Worm (Caenorhabditis elegans) whole organism, midembryonic: Measurements from ENCODE around the gene srw-31.

ENCODE experiments used
- T22C8.4 ChIP-seq: fragments of 200-800 bp; sonication (Bioruptor generic); IDR thresholded peaks from 2 replicates; pipeline ENCODE4 v1.3.6; 2022; ENCODE audit warnings: missing genetic modification characterization, missing compliant biosample characterization
- cog-1 ChIP-seq: sonication (generic microtip); optimal IDR thresholded peaks from 2 replicates; lab custom pipeline; 2016; ENCODE audit warnings: missing genetic modification characterization, missing compliant biosample characterization
- flt-1 ChIP-seq: fragments of 200-800 bp; sonication (Bioruptor generic); IDR thresholded peaks from 2 replicates; pipeline ENCODE4 v1.3.6; 2022; ENCODE audit warnings: missing genetic modification characterization, missing compliant biosample characterization
- klf-2 ChIP-seq: fragments of 200-800 bp; sonication (Bioruptor generic); conservative IDR thresholded peaks from 2 replicates; pipeline ENCODE4 v1.3.6; 2022; ENCODE audit warnings: missing genetic modification reagents, missing genetic modification characterization, missing compliant biosample characterization
- med-1 ChIP-seq: sonication (generic microtip); optimal IDR thresholded peaks from 2 replicates; lab custom pipeline; 2017; ENCODE audit warnings: missing genetic modification characterization, mild to moderate bottlenecking, missing compliant biosample characterization, antibody characterized with exemption, missing genetic modification reagents; ENCODE audit not compliant: insufficient read depth
- ref-1 ChIP-seq: fragments of 200-800 bp; sonication (Bioruptor generic); conservative IDR thresholded peaks from 2 replicates; pipeline ENCODE4 v1.3.6; 2022; ENCODE audit warnings: missing genetic modification reagents, missing genetic modification characterization, missing compliant biosample characterization
- tab-1 ChIP-seq: fragments of 200-800 bp; sonication (Bioruptor generic); IDR thresholded peaks from 2 replicates; pipeline ENCODE4 v1.3.6; 2022; ENCODE audit warnings: missing genetic modification characterization, missing compliant biosample characterization
- ztf-23 ChIP-seq: fragments of 200-800 bp; sonication (Bioruptor generic); IDR thresholded peaks from 2 replicates; pipeline ENCODE4 v1.3.6; 2022; ENCODE audit warnings: missing genetic modification reagents, missing genetic modification characterization, missing compliant biosample characterization
- ztf-29 ChIP-seq: fragments of 200-800 bp; sonication (Bioruptor generic); IDR thresholded peaks from 2 replicates; pipeline ENCODE4 v1.3.6; 2022; ENCODE audit warnings: missing genetic modification reagents, missing genetic modification characterization, missing compliant biosample characterization

DNA sequence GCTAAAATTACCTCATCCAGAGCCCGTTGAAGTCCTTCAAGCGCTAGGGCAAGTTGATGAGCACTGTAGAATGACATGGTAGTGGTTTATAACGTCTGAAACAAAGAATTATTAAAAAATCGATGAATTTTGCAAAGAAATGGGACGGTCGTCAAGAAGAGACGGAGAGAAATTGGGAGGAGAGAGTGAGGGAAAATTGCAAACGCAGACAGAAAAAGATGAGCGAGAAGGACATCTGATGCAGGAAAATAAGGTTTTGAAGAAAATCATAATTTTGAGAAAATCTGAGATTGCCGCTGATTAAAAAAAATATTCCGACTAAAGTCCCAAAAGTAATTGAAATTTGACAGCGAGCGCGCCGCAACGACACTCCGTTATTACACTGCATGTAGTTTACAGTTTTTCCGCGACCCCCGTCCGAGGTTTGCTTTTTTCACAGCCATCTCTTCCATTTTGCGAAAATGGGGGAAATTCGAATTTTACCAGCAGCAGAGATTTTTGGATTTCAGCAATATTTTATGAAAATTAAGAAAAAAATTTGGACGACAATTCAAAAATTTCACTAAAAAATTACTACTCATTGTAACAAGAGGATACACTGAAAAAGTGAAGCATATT is 32.0 kb downstream of the srw-31 start, which contains the start of gene C18D4.6:
- TF ChIP-seq klf-2 (GFP tag; lab: Robert Waterston, UW) (no peak), ztf-29 (GFP tag; lab: Robert Waterston, UW) (no peak), tab-1 (GFP tag; lab: Robert Waterston, UW) (no peak), flt-1 (GFP tag; lab: Robert Waterston, UW) (no peak), ztf-23 (GFP tag; lab: Robert Waterston, UW) (no peak), ref-1 (GFP tag; lab: Robert Waterston, UW) (no peak), med-1 (no peak), cog-1 (tag; lab: Kevin White, UChicago) (no peak), T22C8.4 (no peak)
